Worm (Caenorhabditis elegans): ENCODE measurements around the gene K08D8.4.

DNA sequence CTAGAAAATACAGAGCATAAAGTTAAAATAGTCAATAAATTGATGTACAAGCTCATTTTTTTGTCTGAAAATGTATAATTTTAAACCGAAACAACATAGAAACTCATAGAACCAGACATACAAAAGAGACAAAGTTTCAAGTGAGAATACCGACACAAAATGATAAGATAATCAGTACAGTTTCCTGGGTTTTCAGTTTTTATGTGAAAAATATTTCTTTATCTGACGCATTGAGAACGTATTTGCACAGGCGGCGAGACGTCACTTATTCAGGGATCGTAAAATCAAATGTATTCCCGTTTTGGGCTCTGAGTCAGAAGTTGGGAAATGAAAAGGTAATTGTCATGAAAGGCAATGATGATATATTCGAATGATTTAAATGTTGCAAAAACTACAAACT is 19.4 kb downstream of the K08D8.4 start, which contains the start of gene K08D8.6:
- TF ChIP-seq nhr-77 (tag; optimal IDR thresholded peaks at IDR 0.05) (no peak), zag-1 (tag; optimal IDR thresholded peaks at IDR 0.05) (no peak)

Measured in whole organism, L2 larva.